Worm (Caenorhabditis elegans): Measurements from ENCODE around the gene B0524.3.

DNA sequence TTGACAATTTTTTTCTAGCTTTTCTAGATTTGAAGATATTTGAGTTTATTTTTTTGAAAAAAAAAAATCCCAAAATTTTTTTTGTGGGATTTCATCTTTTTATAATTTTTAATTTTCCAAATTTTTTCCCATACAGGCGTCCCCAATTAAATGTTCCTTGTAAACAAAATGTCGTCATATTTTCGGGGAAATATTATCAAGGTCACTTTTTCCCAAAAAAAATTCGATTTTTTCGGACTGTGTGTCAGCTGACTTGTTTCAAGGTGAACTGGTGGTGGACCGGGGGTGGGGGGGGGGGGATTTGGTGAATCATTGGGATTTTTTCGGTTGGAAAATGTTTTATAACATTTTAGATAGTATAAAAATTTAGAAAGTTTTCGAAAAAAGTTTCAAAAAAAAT, 30.8 kb upstream of the B0524.3 start:
- TF ChIP-seq ceh-43 (GFP tag; optimal IDR thresholded peaks at IDR 0.05) = no peak
- no peak for TF ChIP-seq blmp-1 (tag; optimal IDR thresholded peaks at IDR 0.05)
- no peak for TF ChIP-seq elt-1 (tag; optimal IDR thresholded peaks at IDR 0.05; ENCODE audit: borderline replicate concordance, insufficient read depth)
- no peak for TF ChIP-seq lin-13 (tag; optimal IDR thresholded peaks at IDR 0.05)
- TF ChIP-seq nhr-28 (tag; optimal IDR thresholded peaks at IDR 0.05) = no peak
- no peak for TF ChIP-seq ces-1 (GFP tag; optimal IDR thresholded peaks at IDR 0.05)
- TF ChIP-seq unc-62 (GFP tag; optimal IDR thresholded peaks at IDR 0.05) = no peak

Data from whole organism, mixed stage, embryonic.